Worm (Caenorhabditis elegans) whole organism, dauer: ENCODE data around the gene F56B3.6.

Source experiments
- unc-62 ChIP-seq: sonication (generic microtip); optimal IDR thresholded peaks from 2 replicates; lab custom pipeline; 2017; ENCODE audit warnings: missing biosample characterization, missing genetic modification reagents, missing genetic modification characterization

The F56B3.6 gene

ce11 chrIV:773580-773979, 14.3 kb upstream of the F56B3.6 start:
- TF ChIP-seq unc-62 (GFP tag; lab: Kevin White, UChicago): no peak

- TF ChIP-seq unc-62 (GFP tag; lab: Kevin White, UChicago): no peak
Observed at ce11 chrIV:778484-778883, 9.4 kb upstream of the F56B3.6 start, which contains the start of gene ugt-52. TSS of gene ugt-52 (plus strand) at chrIV:778784.

ce11 chrIV:782393-782792, 5.5 kb upstream of the F56B3.6 start:
- no peak for TF ChIP-seq unc-62 (GFP tag; lab: Kevin White, UChicago)

- TF ChIP-seq unc-62 (GFP tag; lab: Kevin White, UChicago): no peak
Observed at ce11 chrIV:794275-794674, 6.4 kb downstream of the F56B3.6 start, which contains the start of gene F56B3.4. TSS of gene F56B3.4 (minus strand) at chrIV:794275.

- TF ChIP-seq unc-62 (GFP tag; lab: Kevin White, UChicago): no peak
Observed at ce11 chrIV:795383-795872, 7.6 kb downstream of the F56B3.6 start, which contains the start of gene skr-18. TSS of gene skr-18 (minus strand) at chrIV:795433.

ce11 chrIV:796521-797073, 8.7 kb downstream of the F56B3.6 start, which contains the start of the genes F56B3.11 and ech-5:
TSS of gene F56B3.11 (minus strand) at chrIV:796571.
TSS of gene ech-5 (plus strand) at chrIV:797023.
- no peak for TF ChIP-seq unc-62 (GFP tag; lab: Kevin White, UChicago)

ce11 chrIV:800518-800917, 12.7 kb downstream of the F56B3.6 start, which contains the start of gene mrpl-46:
TSS of gene mrpl-46 (plus strand) at chrIV:800818.
- TF ChIP-seq unc-62 (GFP tag; lab: Kevin White, UChicago): no peak

ce11 chrIV:801162-801561, 13.3 kb downstream of the F56B3.6 start:
- no peak for TF ChIP-seq unc-62 (GFP tag; lab: Kevin White, UChicago)

- no peak for TF ChIP-seq unc-62 (GFP tag; lab: Kevin White, UChicago)
Observed at ce11 chrIV:804802-805201, 16.9 kb downstream of the F56B3.6 start, which contains the start of gene Y55F3BL.4. TSS of gene Y55F3BL.4 (plus strand) at chrIV:805102.

- TF ChIP-seq unc-62 (GFP tag; lab: Kevin White, UChicago): no peak
Observed at ce11 chrIV:805693-806092, 17.8 kb downstream of the F56B3.6 start.

- no peak for TF ChIP-seq unc-62 (GFP tag; lab: Kevin White, UChicago)
Observed at ce11 chrIV:807027-807516, 19.2 kb downstream of the F56B3.6 start, which contains the start of gene Y55F3BL.6. TSS of gene Y55F3BL.6 (minus strand) at chrIV:807077.

- no peak for TF ChIP-seq unc-62 (GFP tag; lab: Kevin White, UChicago)
Observed at ce11 chrIV:817879-818278, 30.0 kb downstream of the F56B3.6 start.

ce11 chrIV:824854-825253, 37.0 kb downstream of the F56B3.6 start, which contains the start of gene zipt-15:
TSS of gene zipt-15 (minus strand) at chrIV:824954.
- TF ChIP-seq unc-62 (GFP tag; lab: Kevin White, UChicago): no peak

- no peak for TF ChIP-seq unc-62 (GFP tag; lab: Kevin White, UChicago)
Observed at ce11 chrIV:826145-826544, 38.3 kb downstream of the F56B3.6 start.

- no peak for TF ChIP-seq unc-62 (GFP tag; lab: Kevin White, UChicago)
Observed at ce11 chrIV:828427-828826, 40.6 kb downstream of the F56B3.6 start.

ce11 chrIV:829107-829506, 41.3 kb downstream of the F56B3.6 start:
- no peak for TF ChIP-seq unc-62 (GFP tag; lab: Kevin White, UChicago)

ce11 chrIV:829691-830090, 41.8 kb downstream of the F56B3.6 start:
- TF ChIP-seq unc-62 (GFP tag; lab: Kevin White, UChicago): no peak
